Fruit fly (Drosophila melanogaster): ENCODE data around the gene CG17027.

DNA sequence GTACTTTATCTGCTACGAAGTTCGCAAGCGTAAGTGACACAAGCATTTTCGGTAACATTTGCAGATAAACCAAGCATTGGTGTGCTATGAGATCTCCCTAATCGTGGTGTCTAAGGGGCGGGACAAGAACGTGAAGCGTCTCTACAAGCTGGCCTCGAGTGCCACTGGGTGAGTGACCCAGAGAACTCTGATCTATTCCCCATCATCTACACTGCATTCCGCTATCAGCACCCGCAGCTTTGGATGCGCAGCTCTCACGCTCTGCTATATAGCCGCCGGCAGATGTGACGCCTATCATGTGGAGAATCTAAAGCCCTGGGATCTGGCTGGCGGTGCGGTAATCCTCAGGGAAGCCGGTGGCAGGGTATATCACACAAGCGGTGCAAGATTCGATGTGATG lies 660 bp upstream of the CG17027 start:
- TF ChIP-seq EcR (GFP tag; optimal IDR thresholded peaks at IDR 0.05) (peak; percentile 46), CG10348 (GFP tag; IDR thresholded peaks at IDR 0.05) (no peak), CG8159 (tag; optimal IDR thresholded peaks at IDR 0.05) (no peak), CG4496 (GFP tag; IDR thresholded peaks at IDR 0.05) (no peak), gl (tag; optimal IDR thresholded peaks at IDR 0.05) (no peak), CG15710 (tag; optimal IDR thresholded peaks at IDR 0.05) (no peak), CG17806 (tag; optimal IDR thresholded peaks at IDR 0.05) (no peak), CG12605 (GFP tag; IDR thresholded peaks at IDR 0.05) (no peak), CG8301 (tag; optimal IDR thresholded peaks at IDR 0.05) (no peak), rn (GFP tag; IDR thresholded peaks at IDR 0.05) (no peak), Pif1A (GFP tag; optimal IDR thresholded peaks at IDR 0.05) (no peak), Ets98B (GFP tag; IDR thresholded peaks at IDR 0.05) (no peak), CG34367 (tag; optimal IDR thresholded peaks at IDR 0.05) (no peak)
